Worm (Caenorhabditis elegans) whole organism, young adult: ENCODE results near the gene tre-5.

Source experiments
- D2030.7 ChIP-seq: fragments of 200-800 bp; sonication (Bioruptor generic); IDR thresholded peaks from 2 replicates; pipeline ENCODE4 v1.3.6; 2022; ENCODE audit warnings: missing genetic modification reagents, missing genetic modification characterization, missing compliant biosample characterization
- F22D6.2 ChIP-seq: sonication (generic microtip); optimal IDR thresholded peaks from 2 replicates; lab custom pipeline; 2016; ENCODE audit warnings: mild to moderate bottlenecking, missing genetic modification characterization, missing compliant biosample characterization
- F52B5.7 ChIP-seq: sonication (generic microtip); optimal IDR thresholded peaks from 2 replicates; lab custom pipeline; 2016; ENCODE audit warnings: mild to moderate bottlenecking, missing genetic modification characterization, missing compliant biosample characterization
- F57C9.4 ChIP-seq: sonication (generic microtip); optimal IDR thresholded peaks from 2 replicates; lab custom pipeline; 2017; ENCODE audit warnings: mild to moderate bottlenecking, missing genetic modification characterization, missing compliant biosample characterization
- K12H6.12 ChIP-seq: fragments of 200-800 bp; sonication (Bioruptor generic); optimal IDR thresholded peaks from 2 replicates; lab custom pipeline; 2018; ENCODE audit warnings: mild to moderate bottlenecking, missing genetic modification characterization, missing compliant biosample characterization
- Y53G8AR.9 ChIP-seq: fragments of 200-800 bp; sonication (Bioruptor generic); conservative IDR thresholded peaks from 2 replicates; pipeline ENCODE4 v1.3.6; 2022; ENCODE audit warnings: missing genetic modification reagents, missing genetic modification characterization, missing compliant biosample characterization
- Y56A3A.18 ChIP-seq: fragments of 200-800 bp; sonication (Bioruptor generic); IDR thresholded peaks from 2 replicates; pipeline ENCODE4 v1.3.6; 2022; ENCODE audit warnings: missing genetic modification reagents, missing genetic modification characterization, missing compliant biosample characterization
- aptf-2 ChIP-seq: fragments of 200-800 bp; sonication (Bioruptor generic); conservative IDR thresholded peaks from 2 replicates; pipeline ENCODE4 v1.3.6; 2022; ENCODE audit warnings: missing genetic modification reagents, missing genetic modification characterization, missing compliant biosample characterization
- atf-7 ChIP-seq: sonication (generic microtip); optimal IDR thresholded peaks from 2 replicates; lab custom pipeline; 2017; ENCODE audit warnings: mild to moderate bottlenecking, missing genetic modification characterization, missing compliant biosample characterization
- attf-6 ChIP-seq: fragments of 200-800 bp; sonication (Bioruptor generic); IDR thresholded peaks from 2 replicates; pipeline ENCODE4 v1.3.6; 2022; ENCODE audit warnings: missing genetic modification reagents, missing genetic modification characterization, missing compliant biosample characterization
- ccch-3 ChIP-seq: fragments of 200-800 bp; sonication (Bioruptor generic); optimal IDR thresholded peaks from 2 replicates; lab custom pipeline; 2018; ENCODE audit warnings: mild to moderate bottlenecking, missing genetic modification characterization, missing compliant biosample characterization
- ceh-79 ChIP-seq: sonication (generic microtip); optimal IDR thresholded peaks from 2 replicates; lab custom pipeline; 2017; ENCODE audit warnings: mild to moderate bottlenecking, missing genetic modification characterization, missing compliant biosample characterization
- die-1 ChIP-seq: sonication (generic microtip); optimal IDR thresholded peaks from 2 replicates; lab custom pipeline; 2016; ENCODE audit warnings: missing genotype, mild to moderate bottlenecking, missing genetic modification characterization, missing compliant biosample characterization
- dox-1 ChIP-seq: fragments of 200-800 bp; sonication (Bioruptor generic); IDR thresholded peaks from 2 replicates; pipeline ENCODE4 v1.3.6; 2022; ENCODE audit warnings: missing genetic modification reagents, missing genetic modification characterization, missing compliant biosample characterization
- dpl-1 ChIP-seq: fragments of 150-350 bp; optimal IDR thresholded peaks from 2 replicates; lab custom pipeline; 2014; ENCODE audit warnings: missing biosample characterization, missing genetic modification reagents, missing genetic modification characterization
- efl-1 ChIP-seq: fragments of 150-350 bp; optimal IDR thresholded peaks from 2 replicates; lab custom pipeline; 2014; ENCODE audit warnings: missing biosample characterization, missing genetic modification reagents, missing genetic modification characterization
- egl-44 ChIP-seq: fragments of 200-800 bp; sonication (Bioruptor generic); IDR thresholded peaks from 2 replicates; pipeline ENCODE4 v1.3.6; 2022; ENCODE audit warnings: missing genetic modification reagents, missing genetic modification characterization, missing compliant biosample characterization
- him-1 ChIP-seq: sonication (generic microtip); optimal IDR thresholded peaks from 2 replicates; lab custom pipeline; 2016; ENCODE audit warnings: missing genotype, missing genetic modification reagents, missing genetic modification characterization, missing compliant biosample characterization
- lsl-1 ChIP-seq: fragments of 200-800 bp; sonication (Bioruptor generic); optimal IDR thresholded peaks from 2 replicates; lab custom pipeline; 2018; ENCODE audit warnings: mild to moderate bottlenecking, missing genetic modification characterization, moderate library complexity, missing compliant biosample characterization
- mel-28 ChIP-seq: sonication (generic microtip); optimal IDR thresholded peaks from 2 replicates; lab custom pipeline; 2016; ENCODE audit warnings: borderline replicate concordance, mild to moderate bottlenecking, missing genetic modification characterization, missing compliant biosample characterization
- mxl-1 ChIP-seq: sonication (generic microtip); optimal IDR thresholded peaks from 2 replicates; lab custom pipeline; 2016; ENCODE audit warnings: missing genetic modification characterization, missing compliant biosample characterization
- nhr-179 ChIP-seq: sonication (generic microtip); optimal IDR thresholded peaks from 2 replicates; lab custom pipeline; 2016; ENCODE audit warnings: mild to moderate bottlenecking, missing genetic modification characterization, missing compliant biosample characterization
- nhr-80 ChIP-seq: sonication (generic microtip); optimal IDR thresholded peaks from 2 replicates; lab custom pipeline; 2016; ENCODE audit warnings: missing genetic modification characterization, missing compliant biosample characterization
- rpc-1 ChIP-seq, 2 experiments: fragments of 150-350 bp in 1 of 2; sonication (generic microtip) in 1 of 2; optimal IDR thresholded peaks; 2 replicates each; lab custom pipeline; 2014 to 2018; ENCODE audit warnings: missing biosample characterization in 1 of 2, missing genetic modification characterization in 1 of 2, missing genetic modification reagents in 1 of 2, missing genotype in 1 of 2
- sdz-38 ChIP-seq: sonication (generic microtip); optimal IDR thresholded peaks from 2 replicates; lab custom pipeline; 2016; ENCODE audit warnings: missing genotype, missing genetic modification characterization, missing compliant biosample characterization
- snpc-4 ChIP-seq, 5 experiments: fragments of 150-350 bp in 1 of 5; sonication (generic microtip) in 4 of 5; optimal IDR thresholded peaks; 2 replicates each; lab custom pipeline; 2014 to 2018; ENCODE audit warnings: missing genetic modification characterization in 5 of 5, missing biosample characterization in 3 of 5, antibody characterized with exemption in 2 of 5, mild to moderate bottlenecking in 2 of 5, missing compliant biosample characterization in 2 of 5, missing genotype in 2 of 5, moderate library complexity in 2 of 5, missing genetic modification reagents in 1 of 5
- somi-1 ChIP-seq: fragments of 200-800 bp; sonication (Bioruptor generic); optimal IDR thresholded peaks from 2 replicates; lab custom pipeline; 2018; ENCODE audit warnings: mild to moderate bottlenecking, missing genetic modification characterization, missing compliant biosample characterization
- sptf-2 ChIP-seq: fragments of 200-800 bp; sonication (Bioruptor generic); optimal IDR thresholded peaks from 2 replicates; lab custom pipeline; 2018; ENCODE audit warnings: mild to moderate bottlenecking, missing genetic modification characterization, missing compliant biosample characterization
- xnd-1 ChIP-seq: sonication (generic microtip); optimal IDR thresholded peaks from 2 replicates; lab custom pipeline; 2016; ENCODE audit warnings: missing genotype, missing genetic modification reagents, missing genetic modification characterization, missing compliant biosample characterization
- ztf-18 ChIP-seq: sonication (generic microtip); optimal IDR thresholded peaks from 2 replicates; lab custom pipeline; 2016; ENCODE audit warnings: missing genotype, mild to moderate bottlenecking, missing genetic modification characterization, missing compliant biosample characterization
- ztf-25 ChIP-seq: fragments of 200-800 bp; sonication (Bioruptor generic); IDR thresholded peaks from 2 replicates; pipeline ENCODE4 v1.3.6; 2022; ENCODE audit warnings: missing genetic modification reagents, missing genetic modification characterization, missing compliant biosample characterization
- ztf-26 ChIP-seq: sonication (generic microtip); optimal IDR thresholded peaks from 2 replicates; lab custom pipeline; 2017; ENCODE audit warnings: missing genetic modification characterization, missing compliant biosample characterization

tre-5 gene

ce11 chrII:79166-79565, 24.1 kb upstream of the tre-5 start, which contains the start of gene C23H3.9 (continued):
- TF ChIP-seq nhr-179 = no peak
- TF ChIP-seq, all 124 proteins: peak for 0

ce11 chrII:76662-77061, 21.6 kb upstream of the tre-5 start:
- TF ChIP-seq him-1 (tag; lab: Kevin White, UChicago) = no peak
- 0 out of 2 replicates have a peak, but pooled peaks have one; percentile 22 for TF ChIP-seq dox-1 (GFP tag; lab: Robert Waterston, UW)
- TF ChIP-seq nhr-80 (tag; lab: Kevin White, UChicago) = peak; percentile 82

ce11 chrII:75831-76230, 20.7 kb upstream of the tre-5 start:
- TF ChIP-seq egl-44 (no peak), ccch-3 (no peak), ztf-18 (no peak)

- TF ChIP-seq sptf-2 (GFP tag; lab: Kevin White, UChicago) = no peak
- no peak for TF ChIP-seq atf-7
- no peak for TF ChIP-seq D2030.7 (GFP tag; lab: Robert Waterston, UW)
- no peak for TF ChIP-seq ztf-26
- TF ChIP-seq F22D6.2 (tag; lab: Kevin White, UChicago) = no peak
Observed at ce11 chrII:73892-74291, 18.8 kb upstream of the tre-5 start.

- TF ChIP-seq K12H6.12 (tag; lab: Kevin White, UChicago) (no peak), ceh-79 (no peak), F57C9.4 (no peak)
Observed at ce11 chrII:73329-73728, 18.2 kb upstream of the tre-5 start.

ce11 chrII:69354-69753, 14.2 kb upstream of the tre-5 start, which contains the start of gene egl-26:
Gene egl-26 (plus strand): TSS chrII:69654.
- TF ChIP-seq ztf-26 (no peak), somi-1 (GFP tag; lab: Kevin White, UChicago) (no peak), die-1 (no peak), efl-1 (GFP tag; lab: Kevin White, UChicago) (no peak), F52B5.7 (tag; lab: Kevin White, UChicago) (no peak), dpl-1 (GFP tag; lab: Kevin White, UChicago) (no peak), Y56A3A.18 (GFP tag; lab: Robert Waterston, UW) (no peak)

ce11 chrII:68757-69156, 13.7 kb upstream of the tre-5 start:
- TF ChIP-seq rpc-1 (optimal IDR thresholded peaks at IDR 0.05; lab: Kevin White, UChicago) = no peak
- TF ChIP-seq rpc-1 (tag; optimal IDR thresholded peaks at IDR 0.05; lab: Kevin White, UChicago) = no peak
- no peak for TF ChIP-seq ztf-25
- TF ChIP-seq aptf-2 = no peak
- no peak for TF ChIP-seq mel-28 (tag; lab: Kevin White, UChicago)
- no peak for TF ChIP-seq attf-6 (GFP tag; lab: Robert Waterston, UW)
- no peak for TF ChIP-seq xnd-1 (tag; lab: Kevin White, UChicago)
- TF ChIP-seq lsl-1 (GFP tag; lab: Kevin White, UChicago) = no peak
- no peak for TF ChIP-seq Y53G8AR.9 (GFP tag; lab: Robert Waterston, UW)
- no peak for TF ChIP-seq sdz-38
- no peak for TF ChIP-seq mxl-1 (tag; lab: Kevin White, UChicago)
- no peak for TF ChIP-seq somi-1 (GFP tag; lab: Kevin White, UChicago)
- no peak for TF ChIP-seq snpc-4 (GFP tag; optimal IDR thresholded peaks at IDR 0.05; lab: Kevin White, UChicago)
- no peak for TF ChIP-seq snpc-4 (tag; optimal IDR thresholded peaks at IDR 0.05; lab: Kevin White, UChicago)
- TF ChIP-seq, all 124 proteins: peak for 0
